Worm (Caenorhabditis elegans) whole organism, late embryonic: ENCODE results near the gene F01D5.1.

Experiments used
- ceh-19 ChIP-seq: fragments of 200-800 bp; sonication (Bioruptor generic); optimal IDR thresholded peaks from 2 replicates; lab custom pipeline; 2018; ENCODE audit warnings: mild to moderate bottlenecking, missing genetic modification characterization, missing compliant biosample characterization
- ceh-48 ChIP-seq: sonication (generic microtip); optimal IDR thresholded peaks from 2 replicates; lab custom pipeline; 2016; ENCODE audit warnings: missing genetic modification characterization, inconsistent platforms, missing compliant biosample characterization
- lim-6 ChIP-seq: sonication (generic microtip); optimal IDR thresholded peaks from 2 replicates; lab custom pipeline; 2016; ENCODE audit warnings: missing genetic modification characterization, missing compliant biosample characterization
- lin-11 ChIP-seq: fragments of 200-800 bp; sonication (Bioruptor generic); optimal IDR thresholded peaks from 2 replicates; lab custom pipeline; 2018; ENCODE audit warnings: mild to moderate bottlenecking, missing genetic modification characterization, missing compliant biosample characterization
- pha-4 ChIP-seq: fragments of 150-350 bp; optimal IDR thresholded peaks from 2 replicates; lab custom pipeline; 2018; ENCODE audit warnings: missing biosample characterization, missing genetic modification reagents, missing genetic modification characterization
- sox-4 ChIP-seq: sonication (generic microtip); optimal IDR thresholded peaks from 2 replicates; lab custom pipeline; 2017; ENCODE audit warnings: mild to moderate bottlenecking, missing genetic modification characterization, inconsistent platforms, missing compliant biosample characterization
- tbx-7 ChIP-seq: sonication (generic microtip); optimal IDR thresholded peaks from 2 replicates; lab custom pipeline; 2016; ENCODE audit warnings: missing genotype, missing genetic modification characterization, missing compliant biosample characterization

- TF ChIP-seq lin-11 (tag; lab: Kevin White, UChicago) = no peak
- no peak for TF ChIP-seq sox-4 (tag; lab: Kevin White, UChicago)
- no peak for TF ChIP-seq tbx-7 (tag; lab: Kevin White, UChicago)
- TF ChIP-seq ceh-48 (tag; lab: Kevin White, UChicago) = no peak
- no peak for TF ChIP-seq ceh-19 (GFP tag; lab: Kevin White, UChicago)
- no peak for TF ChIP-seq lim-6
- TF ChIP-seq pha-4 (tag; lab: Kevin White, UChicago) = no peak
These were observed 35.1 kb downstream of the F01D5.1 start, which contains the start of gene rpi-1 for ce11 chrII:13962319-13962718.
